Fruit fly (Drosophila melanogaster) S2 (cell line): ENCODE results near the gene CG33268.
"Not testable (repeated sequence)": the region's sequence is repeated elsewhere in the genome, so short reads cannot be mapped to it uniquely, and the experiment has no call there.

Source experiments
- CG8478 ChIP-seq: fragments of >200 bp; optimal IDR thresholded peaks from 2 replicates; lab custom pipeline; 2018
- CTCF ChIP-seq, 2 experiments: fragments of >200 bp; optimal IDR thresholded peaks; 2 replicates each; lab custom pipeline; 2018

CG33268 gene

dm6 chr3L:11604227-11604626 lies 13.2 kb upstream of the CG33268 start:
- TF ChIP-seq CTCF (optimal IDR thresholded peaks at IDR 0.05; lab: Kevin White, UChicago) (no peak), CG8478 (no peak)

DNA sequence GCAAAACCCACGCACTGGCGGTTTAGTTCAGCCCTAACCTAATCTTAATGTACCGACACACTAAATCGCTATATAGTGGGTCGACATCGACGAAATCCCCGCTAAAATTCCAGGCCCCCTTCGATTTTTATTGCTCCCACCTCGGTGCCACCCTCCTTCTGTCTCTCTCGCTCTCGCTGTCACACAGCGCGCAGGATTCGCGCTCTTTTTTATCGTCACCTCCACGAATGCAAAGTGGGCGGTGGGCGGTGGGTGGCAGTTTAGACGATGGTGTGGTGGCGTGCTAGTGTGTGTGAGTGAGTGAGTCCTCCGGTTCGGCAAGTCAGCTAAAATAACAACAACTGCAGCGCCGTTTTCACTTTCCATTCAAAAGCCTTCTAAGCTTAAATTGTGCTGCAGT lies 11.0 kb upstream of the CG33268 start:
- TF ChIP-seq CG8478 = no peak
- no peak for TF ChIP-seq CTCF (optimal IDR thresholded peaks at IDR 0.05; lab: Kevin White, UChicago)

DNA sequence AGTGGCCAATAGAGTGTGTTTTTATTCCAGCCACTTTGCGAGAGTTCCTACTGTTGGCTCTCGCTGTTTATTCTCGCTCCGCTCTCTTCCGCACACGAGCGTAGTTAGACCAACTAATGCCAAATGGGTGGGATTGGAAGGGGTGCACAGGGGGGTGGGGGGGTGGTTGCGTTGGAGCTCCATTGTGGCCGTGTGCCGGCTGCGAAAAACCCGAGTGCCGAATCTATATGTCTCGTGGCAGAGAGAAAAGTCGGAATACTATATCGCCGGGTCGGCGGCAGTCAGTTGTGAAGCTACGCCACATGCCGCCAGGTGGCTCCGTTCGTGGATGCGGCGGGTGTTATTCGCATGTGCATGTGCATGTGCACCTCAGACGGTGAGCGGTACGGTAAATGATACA lies 10.1 kb upstream of the CG33268 start:
- TF ChIP-seq CTCF (optimal IDR thresholded peaks at IDR 0.05; lab: Kevin White, UChicago) (no peak), CG8478 (no peak)

dm6 chr3L:11599965-11600420 lies 9.0 kb upstream of the CG33268 start, which contains the start of the genes CG14137 and CG46394:
Gene CG14137 (minus strand): TSS chr3L:11600065.
Gene CG46394 (plus strand): TSS chr3L:11600370.
- TF ChIP-seq CTCF (optimal IDR thresholded peaks at IDR 0.05; lab: Kevin White, UChicago) (no peak), CG8478 (no peak)

dm6 chr3L:11599255-11599654 lies 8.2 kb upstream of the CG33268 start:
- no peak for TF ChIP-seq CG8478
- no peak for TF ChIP-seq CTCF (optimal IDR thresholded peaks at IDR 0.05; lab: Kevin White, UChicago)

DNA sequence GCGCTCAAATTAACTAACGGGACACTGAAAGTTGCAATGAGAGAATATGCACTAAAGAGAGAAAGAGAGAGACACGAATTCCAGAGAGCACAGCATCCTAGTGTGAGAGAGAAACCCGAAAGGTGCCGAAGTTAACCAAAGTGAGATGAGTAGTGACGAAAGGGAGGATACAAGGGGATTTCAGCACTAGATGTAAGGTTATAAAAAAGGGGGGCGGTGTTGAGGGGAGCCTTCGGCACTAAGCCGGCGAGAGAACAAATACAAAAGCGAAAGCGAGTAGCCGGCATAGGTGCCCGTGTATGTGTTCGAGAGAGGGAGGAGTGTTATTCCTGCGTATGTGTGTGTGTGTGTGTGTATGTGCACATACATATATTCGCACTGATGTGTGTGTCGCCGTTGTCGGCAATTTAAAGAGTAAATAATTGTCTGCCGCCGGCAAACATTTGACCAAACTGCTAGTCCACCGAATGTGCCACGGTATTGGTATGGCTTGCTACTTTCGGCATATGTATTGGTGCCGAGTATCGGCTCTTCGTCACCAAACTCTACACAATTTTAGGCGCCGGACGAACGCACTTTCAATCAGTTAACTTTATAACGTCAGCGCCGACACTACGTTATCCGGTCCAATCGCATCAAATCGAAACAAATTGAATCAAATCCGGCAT lies 5.7 kb upstream of the CG33268 start, which contains the start of gene CG7368:
Gene CG7368 (plus strand): TSS at position 618 of the 668 bp plus-strand sequence.
- TF ChIP-seq CTCF (optimal IDR thresholded peaks at IDR 0.05; lab: Kevin White, UChicago) (no peak), CG8478 (no peak)

DNA sequence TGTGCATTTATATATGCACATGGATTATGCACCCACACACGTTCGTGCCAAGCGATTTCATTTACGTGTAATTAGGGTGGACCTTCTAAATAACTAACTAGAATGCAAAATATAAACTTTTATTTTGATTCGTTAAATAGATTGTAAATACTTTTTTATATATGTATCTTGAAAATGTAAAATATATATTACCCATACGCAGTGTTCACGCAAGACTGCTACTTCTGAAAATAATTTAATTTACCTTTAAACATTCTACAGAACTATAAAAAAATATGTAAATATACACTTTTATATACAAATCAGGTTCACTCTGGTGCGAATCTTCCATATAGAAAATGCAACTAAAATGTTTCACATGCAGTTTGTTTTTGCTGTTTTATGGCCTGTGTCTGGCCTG lies 2.7 kb upstream of the CG33268 start:
- TF ChIP-seq CTCF (optimal IDR thresholded peaks at IDR 0.05; lab: Kevin White, UChicago) (no peak), CG8478 (no peak)

DNA sequence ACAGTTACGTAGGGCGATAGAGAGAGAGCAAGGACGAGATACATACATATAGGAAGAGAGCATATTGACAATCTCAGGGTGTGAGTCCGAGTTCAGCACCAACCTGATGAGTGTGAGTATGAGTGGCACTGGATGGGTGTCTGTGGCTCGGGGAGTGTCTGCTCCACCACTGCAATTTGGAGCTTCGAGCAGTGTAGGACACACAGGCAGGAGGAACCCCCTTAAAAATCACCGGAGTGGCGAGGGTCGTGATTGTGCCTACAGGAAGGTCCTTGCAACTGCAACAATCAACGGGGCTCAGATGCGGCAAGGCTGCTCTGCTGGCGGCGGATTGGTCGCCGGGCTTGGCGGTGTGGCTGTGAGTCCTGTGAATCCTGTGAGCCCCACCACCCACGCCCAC lies 772 bp upstream of the CG33268 start:
- TF ChIP-seq CTCF (optimal IDR thresholded peaks at IDR 0.05; lab: Kevin White, UChicago) = no peak
- TF ChIP-seq CG8478 = no peak

DNA sequence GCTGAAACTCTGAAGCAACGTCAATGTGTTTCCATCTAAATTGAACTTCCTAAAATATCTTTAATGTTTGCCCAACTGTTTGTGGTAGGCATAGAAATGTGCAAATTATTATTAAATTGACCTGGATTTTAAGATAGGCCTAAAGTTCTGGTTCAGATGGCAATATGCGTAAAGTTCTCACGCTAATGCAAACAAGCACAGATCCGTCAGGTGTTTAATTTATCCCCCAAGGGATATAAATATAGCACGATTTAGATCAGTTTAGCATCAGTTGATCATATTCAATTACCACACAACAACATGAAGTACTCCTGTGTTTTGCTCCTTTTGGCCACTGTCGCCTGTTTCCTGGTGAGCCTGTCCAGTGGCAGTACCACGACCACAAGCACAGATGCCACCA lies 1.6 kb downstream of the CG33268 start, which contains the start of gene CG7377:
Gene CG7377 (plus strand): TSS at position 301 of the 400 bp plus-strand sequence.
- not testable (repeated sequence) for TF ChIP-seq CTCF (optimal IDR thresholded peaks at IDR 0.05; lab: Kevin White, UChicago); CG8478

DNA sequence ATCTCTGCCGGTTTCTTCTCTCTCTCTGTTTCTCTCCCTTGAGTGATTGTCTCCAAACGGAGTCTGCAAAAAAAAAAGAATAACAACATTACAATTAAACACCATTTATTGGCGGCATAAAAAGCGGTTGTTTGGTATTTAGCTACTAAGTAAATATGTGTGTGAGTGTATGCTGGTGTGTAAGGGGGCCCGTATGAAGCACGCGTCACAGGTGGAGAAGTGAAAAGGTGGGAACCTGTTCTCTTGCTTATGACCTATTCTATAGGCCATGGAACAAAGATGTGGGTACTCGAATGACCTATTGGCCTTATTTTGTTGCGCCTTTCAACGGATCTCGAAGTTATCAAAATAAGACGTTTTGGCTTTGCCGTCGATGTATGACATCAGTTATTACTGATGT lies 2.4 kb downstream of the CG33268 start:
- TF ChIP-seq CTCF (optimal IDR thresholded peaks at IDR 0.05; lab: Kevin White, UChicago) (no peak), CG8478 (no peak)

DNA sequence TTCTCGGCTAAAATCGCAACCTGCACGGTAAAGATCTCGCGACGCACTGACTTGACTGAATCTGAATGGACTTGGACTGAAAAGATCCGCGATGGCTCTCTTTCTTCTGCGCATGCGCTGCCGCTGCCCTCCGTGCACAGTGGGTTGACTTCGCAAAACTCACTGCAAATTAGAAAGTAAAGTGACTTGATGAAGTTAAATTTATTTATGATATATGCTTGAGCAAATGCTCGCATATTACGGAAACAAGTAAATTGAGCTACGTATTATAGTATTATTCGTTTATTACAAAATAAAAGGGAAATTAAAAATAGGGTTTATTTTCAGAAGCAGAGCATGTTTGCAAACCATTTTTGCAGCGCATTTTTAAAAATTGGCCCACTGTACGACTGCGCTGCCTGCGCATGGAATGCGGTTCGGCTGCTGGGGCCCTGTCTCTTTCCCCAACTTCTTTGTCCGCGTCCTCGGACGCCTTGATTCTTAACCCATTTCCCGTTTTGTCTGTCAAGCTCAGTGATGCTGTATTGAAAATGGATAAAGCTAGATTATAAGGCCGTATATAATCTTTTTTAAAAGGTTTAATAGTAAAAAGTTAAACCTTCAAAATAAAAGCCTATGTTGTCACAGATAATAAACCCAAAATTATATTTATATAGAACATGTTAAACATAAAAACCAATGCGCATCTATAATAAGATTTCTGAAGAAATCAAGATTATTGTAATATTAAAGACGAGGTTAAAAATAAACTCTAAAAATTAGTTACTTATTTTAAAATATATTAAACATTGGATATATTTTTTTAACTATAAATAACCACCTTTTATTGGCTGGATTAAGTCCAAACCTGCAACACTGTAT lies 3.1 kb downstream of the CG33268 start, which contains the start of gene rt:
Gene rt (minus strand): TSS at position 51 of the 861 bp plus-strand sequence.
- no peak for TF ChIP-seq CG8478
- no peak for TF ChIP-seq CTCF (optimal IDR thresholded peaks at IDR 0.05; lab: Kevin White, UChicago)

DNA sequence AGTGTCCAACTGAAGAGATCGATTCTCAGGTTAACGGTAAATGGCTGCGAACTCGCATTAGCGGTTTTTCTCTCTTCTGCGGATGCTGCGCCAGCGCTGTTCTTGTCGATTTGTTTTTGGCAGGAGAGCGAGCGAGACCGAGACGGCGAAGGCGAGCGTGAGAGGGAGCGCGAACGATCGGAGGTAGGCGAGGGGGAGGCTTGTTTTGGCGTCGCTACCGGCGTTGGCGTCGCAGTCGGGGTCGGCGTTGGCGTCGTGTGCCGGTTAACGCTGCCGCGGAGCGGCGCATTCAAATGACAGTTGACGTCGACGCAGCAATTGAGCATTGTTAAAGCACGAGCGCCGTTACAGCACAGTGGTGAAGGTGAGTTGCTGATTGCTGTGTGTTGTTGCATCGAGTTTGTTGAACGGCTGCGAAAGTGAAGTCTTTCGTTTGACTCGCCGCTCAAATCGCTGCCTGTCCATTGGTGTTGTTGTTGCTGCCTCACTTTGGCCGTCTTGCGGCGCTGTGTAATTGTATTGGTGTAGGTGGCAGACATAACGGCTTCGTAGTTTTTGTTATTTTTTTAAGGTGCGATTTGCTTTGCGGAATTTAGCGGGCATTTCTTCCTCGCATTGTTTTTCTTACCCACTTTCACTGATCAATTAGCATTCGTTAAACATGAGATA lies 4.1 kb downstream of the CG33268 start:
- TF ChIP-seq CTCF (optimal IDR thresholded peaks at IDR 0.05; lab: Kevin White, UChicago) (no peak), CG8478 (no peak)

dm6 chr3L:11583964-11584363 lies 7.1 kb downstream of the CG33268 start, which contains the start of gene CG32086:
Gene CG32086 (minus strand): TSS chr3L:11584064.
- TF ChIP-seq CTCF (optimal IDR thresholded peaks at IDR 0.05; lab: Kevin White, UChicago) (no peak), CG8478 (no peak)

DNA sequence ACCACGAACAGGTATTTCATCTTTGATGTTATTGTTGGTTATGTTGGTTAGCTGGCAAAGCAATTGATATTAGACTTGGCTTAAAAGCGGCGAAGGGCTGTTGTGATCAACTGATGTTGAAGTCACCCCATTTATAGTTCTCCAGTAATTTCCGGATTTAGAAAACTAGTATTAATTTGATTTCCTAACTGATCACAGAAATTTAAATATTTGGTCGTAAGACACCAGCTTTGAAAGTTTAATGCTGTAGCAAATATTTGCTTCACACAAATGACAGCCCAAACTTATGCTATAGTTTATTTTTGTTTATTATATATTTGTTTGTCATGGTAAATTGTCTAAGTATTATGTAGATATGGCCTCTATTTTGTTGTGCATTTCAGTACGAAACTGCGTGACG lies 8.9 kb downstream of the CG33268 start, which contains the start of gene CG33269:
Gene CG33269 (minus strand): TSS at position 101 of the 400 bp plus-strand sequence.
- TF ChIP-seq CG8478 = no peak
- TF ChIP-seq CTCF (optimal IDR thresholded peaks at IDR 0.05; lab: Kevin White, UChicago) = no peak

DNA sequence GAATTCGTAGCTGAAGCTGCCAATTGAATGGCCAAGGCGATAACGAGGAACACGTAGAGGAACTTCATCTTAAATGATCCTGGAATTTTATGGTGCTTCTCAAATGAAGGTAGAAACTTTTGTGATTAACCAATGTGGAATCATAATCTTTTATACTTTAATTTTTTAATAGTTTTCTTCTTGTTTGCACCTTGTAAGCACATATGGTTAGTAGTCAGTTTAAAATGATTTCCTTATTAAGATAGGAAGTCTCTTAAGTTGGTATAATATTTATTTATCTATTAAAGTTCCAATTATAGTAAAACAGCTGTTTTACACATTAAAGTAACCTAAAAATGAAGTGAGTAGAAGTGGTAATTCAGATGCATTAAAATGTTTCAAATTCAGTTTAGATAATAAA lies 10.1 kb downstream of the CG33268 start, which contains the start of gene CG43391:
Gene CG43391 (minus strand): TSS at position 101 of the 400 bp plus-strand sequence.
- TF ChIP-seq CTCF (optimal IDR thresholded peaks at IDR 0.05; lab: Kevin White, UChicago) (no peak), CG8478 (no peak)
